Worm (Caenorhabditis elegans) whole organism, L1 larva: ENCODE measurements around the gene sri-60.
"Not testable (repeated sequence)": the region's sequence is repeated elsewhere in the genome, so short reads cannot be mapped to it uniquely, and the experiment has no call there.

Experiments used
- aha-1 ChIP-seq: fragments of 150-350 bp; optimal IDR thresholded peaks from 2 replicates; lab custom pipeline; 2014; ENCODE audit warnings: missing biosample characterization, missing genetic modification characterization
- aly-2 ChIP-seq: fragments of 150-350 bp; optimal IDR thresholded peaks from 2 replicates; lab custom pipeline; 2014; ENCODE audit warnings: missing biosample characterization, missing genetic modification characterization
- ama-1 ChIP-seq: fragments of 150-350 bp; optimal IDR thresholded peaks from 2 replicates; lab custom pipeline; 2014
- ceh-90 ChIP-seq: sonication (generic microtip); optimal IDR thresholded peaks from 2 replicates; lab custom pipeline; 2016; ENCODE audit warnings: missing genetic modification characterization, missing compliant biosample characterization
- ces-1 ChIP-seq: fragments of 150-350 bp; optimal IDR thresholded peaks from 2 replicates; lab custom pipeline; 2014; ENCODE audit warnings: missing biosample characterization, missing genetic modification reagents, missing genetic modification characterization
- efl-1 ChIP-seq, 4 experiments: fragments of 150-350 bp; optimal IDR thresholded peaks in 3 of 4; peaks in 1 of 4; 1 replicate in 1 of 4; 2 replicates in 3 of 4; lab custom pipeline; 2014; ENCODE audit warnings: missing biosample characterization in 2 of 4, missing genetic modification characterization in 2 of 4, missing genetic modification reagents in 2 of 4
- fkh-10 ChIP-seq: sonication (generic microtip); optimal IDR thresholded peaks from 2 replicates; lab custom pipeline; 2017; ENCODE audit warnings: missing biosample characterization, missing genetic modification reagents, missing genetic modification characterization
- fkh-8 ChIP-seq: sonication (generic microtip); optimal IDR thresholded peaks from 2 replicates; lab custom pipeline; 2016; ENCODE audit warnings: mild to moderate bottlenecking, missing genetic modification characterization, missing compliant biosample characterization
- hlh-4 ChIP-seq: sonication (generic microtip); optimal IDR thresholded peaks from 2 replicates; lab custom pipeline; 2016; ENCODE audit warnings: mild to moderate bottlenecking, missing genetic modification characterization, missing compliant biosample characterization
- isw-1 ChIP-seq: fragments of 200-800 bp; sonication (Bioruptor generic); IDR thresholded peaks from 2 replicates; pipeline ENCODE4 v1.3.6; 2022; ENCODE audit warnings: missing genetic modification characterization, missing compliant biosample characterization
- lin-14 ChIP-seq: fragments of 200-800 bp; sonication (Bioruptor generic); optimal IDR thresholded peaks from 2 replicates; lab custom pipeline; 2018; ENCODE audit warnings: mild to moderate bottlenecking, missing genetic modification characterization, moderate library complexity, missing compliant biosample characterization
- lin-15B ChIP-seq: fragments of 150-350 bp; sonication (generic microtip); optimal IDR thresholded peaks from 3 replicates; lab custom pipeline; 2014; ENCODE audit warnings: missing biosample characterization, missing genetic modification characterization
- lin-39 ChIP-seq: fragments of 150-350 bp; optimal IDR thresholded peaks from 2 replicates; lab custom pipeline; 2014; ENCODE audit warnings: missing biosample characterization, missing genetic modification reagents, missing genetic modification characterization
- lir-3 ChIP-seq: sonication (generic microtip); optimal IDR thresholded peaks from 2 replicates; lab custom pipeline; 2016; ENCODE audit warnings: mild to moderate bottlenecking, missing genetic modification characterization, moderate library complexity, missing compliant biosample characterization; ENCODE audit not compliant: poor library complexity
- mdl-1 ChIP-seq, 2 experiments: fragments of 150-350 bp; optimal IDR thresholded peaks; 2 replicates each; lab custom pipeline; 2014 to 2017; ENCODE audit warnings: missing biosample characterization in 2 of 2, missing genetic modification characterization in 2 of 2, inconsistent platforms in 1 of 2
- nhr-11 ChIP-seq: fragments of 150-350 bp; optimal IDR thresholded peaks from 2 replicates; lab custom pipeline; 2014; ENCODE audit warnings: missing biosample characterization, missing genetic modification characterization
- nhr-20 ChIP-seq: sonication (generic microtip); optimal IDR thresholded peaks from 2 replicates; lab custom pipeline; 2016; ENCODE audit warnings: mild to moderate bottlenecking, missing genetic modification characterization, missing compliant biosample characterization
- nhr-85 ChIP-seq: sonication (generic microtip); peaks from one replicate; lab custom pipeline; 2016; ENCODE audit warnings: missing genetic modification characterization, inconsistent platforms, missing compliant biosample characterization
- nhr-90 ChIP-seq: sonication (generic microtip); optimal IDR thresholded peaks from 2 replicates; lab custom pipeline; 2016; ENCODE audit warnings: mild to moderate bottlenecking, missing genetic modification characterization, missing compliant biosample characterization; ENCODE audit not compliant: poor library complexity
- pqm-1 ChIP-seq: sonication (generic microtip); optimal IDR thresholded peaks from 3 replicates; lab custom pipeline; 2017; ENCODE audit warnings: missing biosample characterization, missing genetic modification characterization
- sox-4 ChIP-seq: sonication (generic microtip); optimal IDR thresholded peaks from 2 replicates; lab custom pipeline; 2016; ENCODE audit warnings: missing genetic modification characterization, missing compliant biosample characterization
- sptf-1 ChIP-seq: fragments of 150-350 bp; optimal IDR thresholded peaks from 2 replicates; lab custom pipeline; 2014; ENCODE audit warnings: missing biosample characterization, missing genetic modification characterization
- unc-62 ChIP-seq: fragments of 150-350 bp; optimal IDR thresholded peaks from 2 replicates; lab custom pipeline; 2014; ENCODE audit warnings: missing biosample characterization, missing genetic modification reagents, missing genetic modification characterization
- zag-1 ChIP-seq: fragments of 150-350 bp; optimal IDR thresholded peaks from 2 replicates; lab custom pipeline; 2014; ENCODE audit warnings: missing biosample characterization, missing genetic modification characterization

The sri-60 gene

ce11 chrII:2665606-2666005 is 37.1 kb downstream of the sri-60 start, which contains the start of gene F22E5.22:
Gene F22E5.22 (plus strand): TSS chrII:2665906.
- TF ChIP-seq ama-1 (no peak), sox-4 (no peak), nhr-90 (tag; lab: Kevin White, UChicago) (no peak), lir-3 (no peak), sptf-1 (tag; lab: Kevin White, UChicago) (no peak), isw-1 (GFP tag; lab: Robert Waterston, UW) (no peak), zag-1 (tag; lab: Kevin White, UChicago) (no peak), ceh-90 (no peak), pqm-1 (tag; lab: Kevin White, UChicago) (no peak)

ce11 chrII:2665081-2665480 is 37.6 kb downstream of the sri-60 start, which contains the start of gene F22E5.2:
Gene F22E5.2 (plus strand): TSS chrII:2665381.
- not testable (repeated sequence) for TF ChIP-seq mdl-1 (tag; optimal IDR thresholded peaks at IDR 0.05; lab: Kevin White, UChicago); nhr-11 (tag; lab: Kevin White, UChicago); lin-39

ce11 chrII:2659364-2659763 is 43.3 kb downstream of the sri-60 start, which contains the start of gene gcy-21:
Gene gcy-21 (plus strand): TSS chrII:2659664.
- TF ChIP-seq efl-1 (optimal IDR thresholded peaks at IDR 0.05; lab: Kevin White, UChicago) (no peak), efl-1 (GFP tag; optimal IDR thresholded peaks at IDR 0.05 in 1 of 2; lab: Kevin White, UChicago) (peak in 1 of 2 experiments; percentile 13), zag-1 (tag; lab: Kevin White, UChicago) (no peak), aha-1 (tag; lab: Kevin White, UChicago) (no peak), fkh-8 (peak; percentile 7), nhr-85 (tag; lab: Kevin White, UChicago) (no peak), fkh-10 (GFP tag; lab: Kevin White, UChicago) (no peak), hlh-4 (no peak), ces-1 (GFP tag; lab: Kevin White, UChicago) (no peak), nhr-90 (tag; lab: Kevin White, UChicago) (no peak), lin-14 (GFP tag; lab: Kevin White, UChicago) (no peak), nhr-20 (tag; lab: Kevin White, UChicago) (no peak), lin-15B (tag; lab: Kevin White, UChicago) (no peak), unc-62 (GFP tag; lab: Kevin White, UChicago) (no peak)

DNA sequence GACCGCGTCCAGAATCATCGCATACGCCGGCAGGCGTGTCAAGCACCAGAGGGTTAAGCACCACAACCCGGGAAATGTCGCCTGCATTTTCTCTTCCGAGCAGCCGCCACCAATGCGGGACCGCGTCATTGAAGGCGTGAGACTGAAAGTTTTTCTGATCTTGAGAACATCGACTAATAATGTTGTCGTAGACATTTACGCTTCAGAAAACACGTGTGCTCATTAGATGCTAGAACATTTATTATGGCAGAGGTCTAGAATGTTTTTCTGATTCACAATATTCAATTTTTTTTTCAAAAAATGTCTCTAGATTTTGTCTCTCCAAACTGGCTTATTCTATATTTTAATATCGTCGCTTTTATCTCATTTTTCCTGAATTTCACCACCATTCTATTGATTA is 46.1 kb downstream of the sri-60 start, which contains the start of gene sri-47:
sri-47 (plus strand) TSS at position 301 of the 400 bp plus-strand sequence.
- TF ChIP-seq isw-1 (GFP tag; lab: Robert Waterston, UW) (no peak), aly-2 (no peak), nhr-90 (tag; lab: Kevin White, UChicago) (no peak)
